Worm (Caenorhabditis elegans): ENCODE results near the gene pafo-1.

DNA sequence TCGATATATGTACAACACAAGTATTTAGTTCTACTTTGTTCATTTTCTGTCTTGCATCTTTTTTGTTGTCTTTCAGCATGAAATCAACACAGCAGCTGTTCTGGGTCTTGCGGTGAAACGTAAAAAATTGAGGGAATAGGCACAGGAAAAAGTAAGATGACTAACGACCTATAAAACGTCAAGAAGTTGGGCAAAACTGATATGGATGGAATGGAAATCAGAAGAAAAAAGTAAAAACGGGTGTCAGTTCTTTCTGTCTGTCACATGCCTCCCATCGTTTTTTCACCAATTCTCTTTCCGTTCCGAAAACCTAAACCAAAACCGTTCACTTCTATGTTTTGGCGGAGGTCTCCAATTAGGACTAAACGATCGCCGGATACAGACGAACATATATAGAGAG lies 20.5 kb upstream of the pafo-1 start:
- TF ChIP-seq sox-4 (tag; optimal IDR thresholded peaks at IDR 0.05) (no peak), hlh-30 (tag; optimal IDR thresholded peaks at IDR 0.05; ENCODE audit: insufficient read depth) (no peak), ceh-30 (tag; optimal IDR thresholded peaks at IDR 0.05) (no peak), unc-55 (GFP tag; optimal IDR thresholded peaks at IDR 0.05) (no peak), pha-4 (tag; optimal IDR thresholded peaks at IDR 0.05) (no peak), ceh-31 (tag; optimal IDR thresholded peaks at IDR 0.05) (no peak), dmd-4 (tag; optimal IDR thresholded peaks at IDR 0.05; ENCODE audit: borderline replicate concordance) (no peak), gmeb-2 (tag; optimal IDR thresholded peaks at IDR 0.05) (no peak), ama-1 (optimal IDR thresholded peaks at IDR 0.05) (no peak), npax-4 (tag; optimal IDR thresholded peaks at IDR 0.05) (no peak), pqm-1 (tag; optimal IDR thresholded peaks at IDR 0.05) (no peak)

All from whole organism, late embryonic.